Worm (Caenorhabditis elegans): ENCODE measurements around the gene cls-2.

DNA sequence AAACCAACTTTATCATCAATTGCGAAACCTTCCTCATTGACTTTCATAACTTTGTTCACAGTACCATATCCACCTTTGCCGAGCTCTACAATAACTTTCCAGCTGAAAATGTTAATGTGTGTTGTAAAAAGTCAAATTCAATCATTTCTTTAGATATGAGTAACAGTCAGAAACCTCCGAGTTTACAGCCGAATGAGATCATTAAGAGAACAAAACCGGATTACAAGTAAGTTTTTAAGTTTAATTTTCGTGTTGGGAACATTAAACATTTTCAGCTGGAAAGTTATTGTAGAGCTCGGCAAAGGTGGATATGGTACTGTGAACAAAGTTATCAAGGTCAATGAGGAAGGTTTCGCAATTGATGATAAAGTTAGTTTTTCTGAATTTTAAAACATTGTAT, 46.4 kb downstream of the cls-2 start, which contains the start of gene ZK507.1:
- TF ChIP-seq C38D4.7 (GFP tag; optimal IDR thresholded peaks at IDR 0.05) (no peak), fkh-10 (GFP tag; optimal IDR thresholded peaks at IDR 0.05) (no peak), ama-1 (optimal IDR thresholded peaks at IDR 0.05) (no peak), ceh-14 (tag; optimal IDR thresholded peaks at IDR 0.05) (no peak), tbx-7 (tag; optimal IDR thresholded peaks at IDR 0.05) (no peak), mec-3 (tag; optimal IDR thresholded peaks at IDR 0.05; ENCODE audit: borderline replicate concordance) (no peak), tbx-2 (tag; optimal IDR thresholded peaks at IDR 0.05) (no peak), Y22D7AL.16 (tag; optimal IDR thresholded peaks at IDR 0.05) (no peak), F13H6.1 (tag; optimal IDR thresholded peaks at IDR 0.05) (no peak), hlh-15 (tag; optimal IDR thresholded peaks at IDR 0.05) (no peak), gmeb-2 (tag; optimal IDR thresholded peaks at IDR 0.05) (no peak), hlh-6 (tag; optimal IDR thresholded peaks at IDR 0.05) (no peak)

Measured in whole organism, late embryonic.